Worm (Caenorhabditis elegans) whole organism, L1 larva: ENCODE measurements around the gene nhr-45.

ENCODE experiments used
- ama-1 ChIP-seq: fragments of 150-350 bp; optimal IDR thresholded peaks from 2 replicates; lab custom pipeline; 2014
- egl-27 ChIP-seq, 2 experiments: fragments of 150-350 bp in 1 of 2; sonication (generic microtip); optimal IDR thresholded peaks; 3 replicates each; lab custom pipeline; 2017 to 2018; ENCODE audit warnings: missing biosample characterization in 2 of 2, missing genetic modification characterization in 2 of 2, missing genetic modification reagents in 2 of 2
- ets-5 ChIP-seq: fragments of 200-800 bp; sonication (Bioruptor generic); IDR thresholded peaks from 2 replicates; pipeline ENCODE4 v1.3.6; 2022; ENCODE audit warnings: missing genetic modification characterization, missing compliant biosample characterization
- fos-1 ChIP-seq: fragments of 150-350 bp; optimal IDR thresholded peaks from 2 replicates; lab custom pipeline; 2014; ENCODE audit warnings: missing biosample characterization, missing genetic modification characterization
- grh-1 ChIP-seq: fragments of 200-800 bp; sonication (Bioruptor generic); IDR thresholded peaks from 2 replicates; pipeline ENCODE4 v1.3.6; 2022; ENCODE audit warnings: missing genetic modification reagents, missing genetic modification characterization, missing compliant biosample characterization
- jun-1 ChIP-seq: fragments of 150-350 bp; optimal IDR thresholded peaks from 2 replicates; lab custom pipeline; 2014; ENCODE audit warnings: missing biosample characterization, missing genetic modification reagents, missing genetic modification characterization
- mab-9 ChIP-seq: fragments of 200-800 bp; sonication (Bioruptor generic); IDR thresholded peaks from 2 replicates; pipeline ENCODE4 v1.3.6; 2022; ENCODE audit warnings: missing genetic modification reagents, missing genetic modification characterization, missing compliant biosample characterization
- mdl-1 ChIP-seq, 2 experiments: fragments of 150-350 bp; optimal IDR thresholded peaks; 2 replicates each; lab custom pipeline; 2014 to 2017; ENCODE audit warnings: missing biosample characterization in 2 of 2, missing genetic modification characterization in 2 of 2, inconsistent platforms in 1 of 2
- nhr-237 ChIP-seq: fragments of 150-350 bp; optimal IDR thresholded peaks from 2 replicates; lab custom pipeline; 2014; ENCODE audit warnings: missing biosample characterization, missing genetic modification characterization
- nhr-28 ChIP-seq: fragments of 150-350 bp; optimal IDR thresholded peaks from 2 replicates; lab custom pipeline; 2014; ENCODE audit warnings: missing biosample characterization, missing genetic modification characterization
- nhr-77 ChIP-seq: fragments of 150-350 bp; optimal IDR thresholded peaks from 2 replicates; lab custom pipeline; 2014; ENCODE audit warnings: missing biosample characterization, missing genetic modification characterization
- snpc-4 ChIP-seq: fragments of 150-350 bp; optimal IDR thresholded peaks from 2 replicates; lab custom pipeline; 2014; ENCODE audit warnings: missing biosample characterization, missing genetic modification characterization
- ztf-11 ChIP-seq, 2 experiments: sonication (generic microtip); optimal IDR thresholded peaks; 2 replicates each; lab custom pipeline; 2016 to 2017; ENCODE audit warnings: missing genetic modification characterization in 2 of 2, missing biosample characterization in 1 of 2, missing compliant biosample characterization in 1 of 2

DNA sequence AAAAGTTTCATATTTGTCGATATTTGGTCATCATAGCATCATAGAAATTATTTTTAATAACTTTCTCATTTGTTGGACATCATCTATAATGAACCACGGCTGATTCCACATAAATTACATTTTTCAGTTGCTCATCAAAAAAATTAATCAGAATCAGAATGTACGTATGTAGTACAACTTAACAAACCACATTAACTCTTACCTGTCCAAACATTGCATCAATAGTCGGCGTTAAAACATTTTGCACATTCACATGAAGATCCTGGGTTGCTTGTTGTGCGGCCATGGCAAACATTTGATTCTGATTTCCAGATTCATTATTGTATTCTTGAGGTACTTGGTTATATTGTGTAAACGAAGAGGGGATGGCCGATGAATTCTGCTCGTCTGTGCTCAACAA is 1.8 kb downstream of the nhr-45 start:
- TF ChIP-seq snpc-4 (tag; lab: Kevin White, UChicago), result no peak
- TF ChIP-seq ets-5 (GFP tag; lab: Robert Waterston, UW), result no peak
- no peak for TF ChIP-seq nhr-28 (tag; lab: Kevin White, UChicago)
- no peak for TF ChIP-seq nhr-77 (tag; lab: Kevin White, UChicago)
- no peak for TF ChIP-seq jun-1 (tag; lab: Kevin White, UChicago)
- no peak for TF ChIP-seq egl-27 (tag; optimal IDR thresholded peaks at IDR 0.05; lab: Kevin White, UChicago)
- no peak for TF ChIP-seq ztf-11 (tag; optimal IDR thresholded peaks at IDR 0.05; lab: Kevin White, UChicago)
- no peak for TF ChIP-seq mab-9 (GFP tag; lab: Robert Waterston, UW)
- no peak for TF ChIP-seq nhr-237 (tag; lab: Kevin White, UChicago)
- no peak for TF ChIP-seq fos-1 (tag; lab: Kevin White, UChicago)
- TF ChIP-seq ama-1 (lab: Kevin White, UChicago), result no peak
- TF ChIP-seq grh-1 (GFP tag; lab: Robert Waterston, UW), result no peak
- no peak for TF ChIP-seq mdl-1 (tag; optimal IDR thresholded peaks at IDR 0.05; lab: Kevin White, UChicago)
